Fruit fly (Drosophila melanogaster) whole organism, wandering third instar larva: Measurements from ENCODE around the gene CG4042.

Source experiments
- Abd-B ChIP-seq: fragments of >200 bp; optimal IDR thresholded peaks from 2 replicates; lab custom pipeline; 2017; ENCODE audit warnings: missing biosample characterization, missing genetic modification characterization
- CG32264 ChIP-seq: fragments of 200-800 bp; sonication (Bioruptor generic); optimal IDR thresholded peaks from 2 replicates; lab custom pipeline; 2016; ENCODE audit warnings: missing biosample characterization, missing genetic modification characterization
- CG9705 ChIP-seq: fragments of 200-800 bp; sonication (Bioruptor generic); optimal IDR thresholded peaks from 2 replicates; lab custom pipeline; 2018; ENCODE audit warnings: missing biosample characterization, mild to moderate bottlenecking, missing genetic modification characterization
- CrebA ChIP-seq: fragments of 200-800 bp; sonication (Bioruptor generic); optimal IDR thresholded peaks from 2 replicates; lab custom pipeline; 2016; ENCODE audit warnings: missing biosample characterization, mild to moderate bottlenecking, missing genetic modification characterization, borderline replicate concordance
- Dfd ChIP-seq: fragments of >200 bp; optimal IDR thresholded peaks from 2 replicates; lab custom pipeline; 2017; ENCODE audit warnings: missing biosample characterization, missing genetic modification characterization
- Dif ChIP-seq: fragments of 200-275, 200-300 bp; sonication (Bioruptor generic); optimal IDR thresholded peaks from 2 replicates; lab custom pipeline; 2018; ENCODE audit warnings: missing biosample characterization, missing genetic modification characterization; ENCODE audit not compliant: partially characterized antibody
- GATAd ChIP-seq: sonication (Bioruptor generic); optimal IDR thresholded peaks from 2 replicates; lab custom pipeline; 2016; ENCODE audit warnings: missing biosample characterization, missing genetic modification characterization
- HLH106 ChIP-seq: fragments of 200-800 bp; optimal IDR thresholded peaks from 3 replicates; lab custom pipeline; 2019; ENCODE audit warnings: missing biosample characterization, mild to moderate bottlenecking, missing genetic modification characterization, moderate library complexity
- Hnf4 ChIP-seq: fragments of 200-800 bp; sonication (Bioruptor generic); optimal IDR thresholded peaks from 2 replicates; lab custom pipeline; 2016; ENCODE audit warnings: missing biosample characterization, mild to moderate bottlenecking, missing genetic modification characterization
- Hr78 ChIP-seq: fragments of >200 bp; optimal IDR thresholded peaks from 2 replicates; lab custom pipeline; 2017; ENCODE audit warnings: missing biosample characterization, missing genetic modification characterization
- Hr83 ChIP-seq: fragments of 200-300 bp; sonication (Bioruptor generic); optimal IDR thresholded peaks from 2 replicates; lab custom pipeline; 2016; ENCODE audit warnings: missing biosample characterization, mild to moderate bottlenecking, missing genetic modification characterization, moderate library complexity; ENCODE audit not compliant: poor library complexity, severe bottlenecking
- Jra ChIP-seq: sonication (Bioruptor generic); optimal IDR thresholded peaks from 2 replicates; lab custom pipeline; 2016; ENCODE audit warnings: missing biosample characterization, missing genetic modification characterization
- Mio ChIP-seq: sonication (Bioruptor generic); optimal IDR thresholded peaks from 2 replicates; lab custom pipeline; 2016; ENCODE audit warnings: missing biosample characterization, missing genetic modification characterization
- Myc ChIP-seq: fragments of >200 bp; optimal IDR thresholded peaks from 2 replicates; lab custom pipeline; 2017
- N ChIP-seq: fragments of >200 bp; optimal IDR thresholded peaks from 2 replicates; lab custom pipeline; 2018; ENCODE audit warnings: missing biosample characterization, missing external identifiers, missing genetic modification characterization
- OdsH ChIP-seq: fragments of 200-800 bp; sonication (Bioruptor generic); optimal IDR thresholded peaks from 2 replicates; lab custom pipeline; 2016; ENCODE audit warnings: missing biosample characterization, mild to moderate bottlenecking, missing genetic modification characterization
- Rel ChIP-seq, 2 experiments: fragments of 200-800 bp; sonication (Bioruptor generic) in 1 of 2; optimal IDR thresholded peaks; 2 replicates in 1 of 2; 3 replicates in 1 of 2; lab custom pipeline; 2016 to 2019; ENCODE audit warnings: mild to moderate bottlenecking in 2 of 2, missing biosample characterization in 2 of 2, missing genetic modification characterization in 2 of 2, moderate library complexity in 1 of 2
- Sp1 ChIP-seq: fragments of 200-800 bp; sonication (Bioruptor generic); optimal IDR thresholded peaks from 3 replicates; lab custom pipeline; 2019; ENCODE audit warnings: missing biosample characterization, mild to moderate bottlenecking, missing genetic modification characterization, moderate library complexity
- Vsx2 ChIP-seq: fragments of 200-300, 225-300 bp; sonication (Bioruptor generic); optimal IDR thresholded peaks from 2 replicates; lab custom pipeline; 2018; ENCODE audit warnings: missing biosample characterization, missing genetic modification characterization; ENCODE audit not compliant: partially characterized antibody
- br ChIP-seq: fragments of 200-800 bp; sonication (Bioruptor generic); optimal IDR thresholded peaks from 2 replicates; lab custom pipeline; 2016; ENCODE audit warnings: missing biosample characterization, missing genetic modification characterization
- brk ChIP-seq: fragments of 200-800 bp; sonication (Bioruptor generic); optimal IDR thresholded peaks from 2 replicates; lab custom pipeline; 2016; ENCODE audit warnings: missing biosample characterization, mild to moderate bottlenecking, missing genetic modification characterization
- dl ChIP-seq, 2 experiments: fragments of 175-275, 200-275 bp in 1 of 2; fragments of 200-275 bp in 1 of 2; sonication (Bioruptor generic); optimal IDR thresholded peaks; lab custom pipeline; 2018; ENCODE audit warnings: mild to moderate bottlenecking in 2 of 2, missing biosample characterization in 2 of 2, missing genetic modification characterization in 2 of 2, moderate library complexity in 2 of 2; ENCODE audit not compliant: partially characterized antibody in 2 of 2, insufficient read depth in 1 of 2
- dmrt93B ChIP-seq: fragments of 200-800 bp; sonication (Bioruptor generic); optimal IDR thresholded peaks from 2 replicates; lab custom pipeline; 2018; ENCODE audit warnings: missing biosample characterization, mild to moderate bottlenecking, missing genetic modification characterization
- dsf ChIP-seq: sonication (Bioruptor generic); optimal IDR thresholded peaks from 2 replicates; lab custom pipeline; 2016; ENCODE audit warnings: missing biosample characterization, missing genetic modification characterization, borderline replicate concordance
- ey ChIP-seq: fragments of 200-800 bp; sonication (Bioruptor generic); optimal IDR thresholded peaks from 2 replicates; lab custom pipeline; 2016; ENCODE audit warnings: missing biosample characterization, missing genetic modification characterization
- foxo ChIP-seq, 2 experiments: fragments of 200-800 bp; sonication (Bioruptor generic); optimal IDR thresholded peaks; 2 replicates in 1 of 2; 3 replicates in 1 of 2; lab custom pipeline; 2016 to 2017; ENCODE audit warnings: missing biosample characterization in 2 of 2, missing genetic modification characterization in 2 of 2
- fru ChIP-seq: fragments of 200-800 bp; sonication (Bioruptor generic); optimal IDR thresholded peaks from 3 replicates; lab custom pipeline; 2016; ENCODE audit warnings: missing biosample characterization, mild to moderate bottlenecking, missing genetic modification characterization
- h ChIP-seq: fragments of 200-800 bp; sonication (Bioruptor generic); optimal IDR thresholded peaks from 3 replicates; lab custom pipeline; 2016; ENCODE audit warnings: missing biosample characterization, mild to moderate bottlenecking, missing genetic modification characterization
- jim ChIP-seq: fragments of 175-275, 200-325 bp; sonication (Bioruptor generic); optimal IDR thresholded peaks from 2 replicates; lab custom pipeline; 2016; ENCODE audit warnings: missing biosample characterization, mild to moderate bottlenecking, missing genetic modification characterization
- lola ChIP-seq: fragments of >200 bp; optimal IDR thresholded peaks from 2 replicates; lab custom pipeline; 2017; ENCODE audit warnings: missing biosample characterization, missing genetic modification characterization
- pan ChIP-seq: fragments of >200 bp; optimal IDR thresholded peaks from 2 replicates; lab custom pipeline; 2017
- psq ChIP-seq: fragments of 200-800 bp; sonication (Bioruptor generic); optimal IDR thresholded peaks from 3 replicates; lab custom pipeline; 2017; ENCODE audit warnings: missing biosample characterization, mild to moderate bottlenecking, missing genetic modification characterization, moderate library complexity
- rgr ChIP-seq: fragments of 200-800 bp; sonication (Bioruptor generic); optimal IDR thresholded peaks from 3 replicates; lab custom pipeline; 2016; ENCODE audit warnings: missing biosample characterization, mild to moderate bottlenecking, missing genetic modification characterization
- sage ChIP-seq: fragments of 200-800 bp; sonication (Bioruptor generic); optimal IDR thresholded peaks from 2 replicates; lab custom pipeline; 2016; ENCODE audit warnings: missing biosample characterization, mild to moderate bottlenecking, missing genetic modification characterization
- sv ChIP-seq: fragments of 200-800 bp; sonication (Bioruptor generic); optimal IDR thresholded peaks from 3 replicates; lab custom pipeline; 2016; ENCODE audit warnings: missing biosample characterization, missing genetic modification characterization
- tai ChIP-seq: sonication (Bioruptor generic); optimal IDR thresholded peaks from 2 replicates; lab custom pipeline; 2016; ENCODE audit warnings: missing biosample characterization, missing genetic modification characterization
- usp ChIP-seq: fragments of >200 bp; optimal IDR thresholded peaks from 2 replicates; lab custom pipeline; 2017; ENCODE audit warnings: missing biosample characterization, missing genetic modification characterization
- woc ChIP-seq: sonication (Bioruptor generic); optimal IDR thresholded peaks from 2 replicates; lab custom pipeline; 2016; ENCODE audit warnings: missing biosample characterization, mild to moderate bottlenecking, missing genetic modification characterization

The CG4042 gene

DNA sequence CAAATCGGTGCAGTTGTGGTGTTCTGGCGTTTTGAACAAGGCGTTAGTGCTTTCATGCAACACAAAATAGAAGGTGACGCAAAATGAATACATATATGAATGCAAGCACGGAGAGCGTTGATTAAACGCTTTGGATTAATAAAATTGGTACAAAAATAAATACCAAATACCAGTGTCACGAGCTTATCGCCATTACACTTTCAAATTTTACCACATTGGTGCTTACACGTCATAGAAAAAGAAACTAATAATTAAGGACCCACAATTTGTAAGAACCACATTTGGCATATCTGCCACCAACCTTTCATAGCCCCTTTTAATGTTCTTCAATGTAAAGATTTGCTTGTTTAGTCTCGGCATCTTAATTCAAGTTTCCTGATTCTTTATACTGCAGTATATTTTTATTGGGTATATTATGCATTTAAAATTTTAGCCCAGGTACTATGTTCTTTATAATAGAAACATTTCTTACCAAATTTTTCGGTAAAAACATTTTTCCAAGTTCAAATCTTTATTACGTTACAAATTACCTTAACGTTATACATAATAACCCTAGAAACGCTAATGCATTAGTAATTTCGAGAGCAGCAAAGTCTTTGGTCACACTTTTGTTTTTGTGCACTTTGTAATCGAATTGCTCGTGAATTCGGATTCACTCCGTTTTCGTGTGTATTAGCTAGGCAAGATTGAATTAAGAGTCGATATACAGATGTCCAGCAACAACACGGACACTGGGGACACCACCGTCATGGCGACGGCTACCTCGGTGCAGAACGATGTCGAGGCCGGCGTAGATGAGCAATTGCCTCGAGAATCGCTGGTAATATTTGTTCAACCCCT lies 7.1 kb upstream of the CG4042 start, which contains the start of the genes Pex16 and Pex14:
TSS of gene Pex16 (minus strand) at position 41 of the 840 bp plus-strand sequence.
TSS of gene Pex14 (plus strand) at position 576 of the 840 bp plus-strand sequence.
- TF ChIP-seq Jra (GFP tag; lab: Kevin White, UChicago) (no peak), N (GFP tag; lab: Kevin White, UChicago) (no peak), dl (GFP tag; optimal IDR thresholded peaks at IDR 0.05; lab: Kevin White, UChicago; ENCODE audit: insufficient read depth in 1 of 2, partially characterized antibody in 2 of 2) (no peak), Hr78 (GFP tag; lab: Kevin White, UChicago) (no peak), jim (no peak), Hnf4 (peak; percentile 56), ey (GFP tag; lab: Kevin White, UChicago) (peak; percentile 72), dsf (no peak), usp (GFP tag; lab: Kevin White, UChicago) (no peak), CG9705 (GFP tag; lab: Kevin White, UChicago) (peak; percentile 28), Dfd (GFP tag; lab: Kevin White, UChicago) (no peak), Vsx2 (no peak), lola (no peak), brk (GFP tag; lab: Kevin White, UChicago) (no peak), psq (peak; percentile 38), rgr (peak; percentile 94), Dif (no peak), fru (GFP tag; lab: Kevin White, UChicago) (peak; percentile 69), CrebA (GFP tag; lab: Kevin White, UChicago) (no peak), sv (GFP tag; lab: Kevin White, UChicago) (peak; percentile 66), Myc (lab: Kevin White, UChicago) (no peak), Hr83 (GFP tag; lab: Kevin White, UChicago) (peak; percentile 24), br (GFP tag; lab: Kevin White, UChicago) (peak; percentile 65), sage (GFP tag; lab: Kevin White, UChicago) (no peak), pan (lab: Kevin White, UChicago) (no peak), GATAd (no peak), CG32264 (no peak), foxo (GFP tag; optimal IDR thresholded peaks at IDR 0.05; lab: Kevin White, UChicago) (peak in 1 of 2 experiments; percentile 80), Rel (GFP tag; optimal IDR thresholded peaks at IDR 0.05; lab: Kevin White, UChicago) (no peak), Rel (tag; optimal IDR thresholded peaks at IDR 0.05; lab: Kevin White, UChicago) (no peak), woc (GFP tag; lab: Kevin White, UChicago) (peak; percentile 80), OdsH (GFP tag; lab: Kevin White, UChicago) (peak; percentile 53), h (GFP tag; lab: Kevin White, UChicago) (peak; percentile 57), Mio (GFP tag; lab: Kevin White, UChicago) (no peak), Abd-B (GFP tag; lab: Kevin White, UChicago) (no peak), dmrt93B (no peak), tai (GFP tag; lab: Kevin White, UChicago) (no peak), HLH106 (tag; lab: Kevin White, UChicago) (peak; percentile 73), Sp1 (peak; percentile 52)

DNA sequence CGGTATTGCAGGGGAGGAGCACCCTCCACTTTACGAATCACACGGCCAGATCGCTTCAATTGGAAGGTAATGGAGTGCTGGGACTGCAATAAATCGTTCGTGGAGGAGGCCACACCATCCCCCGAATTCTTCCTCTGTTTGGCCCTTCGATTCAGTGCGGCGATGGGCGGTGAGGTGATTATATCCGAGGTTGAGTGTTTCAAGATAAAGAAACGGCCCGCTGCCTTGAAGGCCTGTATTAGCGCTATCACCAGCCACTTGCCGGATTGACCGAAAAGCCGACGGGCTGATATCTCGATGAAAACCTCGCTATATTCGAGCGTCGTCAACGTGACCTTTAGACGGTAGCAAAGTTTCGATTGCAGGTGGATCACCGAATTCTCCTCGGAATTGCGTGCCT lies 6.2 kb upstream of the CG4042 start:
- TF ChIP-seq OdsH (GFP tag; lab: Kevin White, UChicago): no peak
- no peak for TF ChIP-seq woc (GFP tag; lab: Kevin White, UChicago)
- TF ChIP-seq Rel (GFP tag; optimal IDR thresholded peaks at IDR 0.05; lab: Kevin White, UChicago): no peak
- TF ChIP-seq Rel (tag; optimal IDR thresholded peaks at IDR 0.05; lab: Kevin White, UChicago): peak; percentile 78
- TF ChIP-seq foxo (GFP tag; optimal IDR thresholded peaks at IDR 0.05; lab: Kevin White, UChicago): no peak
- no peak for TF ChIP-seq psq
- no peak for TF ChIP-seq HLH106 (tag; lab: Kevin White, UChicago)
- no peak for TF ChIP-seq usp (GFP tag; lab: Kevin White, UChicago)
- no peak for TF ChIP-seq jim
- no peak for TF ChIP-seq N (GFP tag; lab: Kevin White, UChicago)
- TF ChIP-seq, all 38 proteins: peak for 1
